Worm (Caenorhabditis elegans): ENCODE data around the gene srh-211.

srh-211 gene

DNA sequence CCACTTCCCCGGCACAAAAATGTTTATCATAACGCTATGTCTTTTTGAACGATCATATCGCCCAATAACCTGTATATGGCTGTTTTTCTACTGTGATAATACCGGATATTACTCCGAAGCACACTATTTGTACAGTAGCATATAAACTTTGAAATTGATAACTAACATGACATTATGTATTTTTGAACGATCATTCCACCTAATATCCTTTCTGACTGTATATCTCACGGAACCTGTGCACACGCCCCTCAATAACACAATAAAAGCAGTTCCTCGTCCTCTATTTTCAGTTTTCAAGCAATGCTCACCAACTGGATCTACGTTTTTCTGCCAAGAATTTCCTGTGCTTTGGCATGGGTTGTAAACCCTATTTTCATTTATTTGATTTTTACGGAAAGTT is 20.4 kb upstream of the srh-211 start, which contains the start of gene srj-40:
srj-40 (plus strand) TSS at position 301 of the 400 bp plus-strand sequence.
- no peak for TF ChIP-seq let-607 (tag; optimal IDR thresholded peaks at IDR 0.05)
- TF ChIP-seq snpc-1.1 (tag; optimal IDR thresholded peaks at IDR 0.05; ENCODE audit: insufficient read depth) = no peak
- no peak for TF ChIP-seq nhr-80 (tag; optimal IDR thresholded peaks at IDR 0.05)
- no peak for TF ChIP-seq F52B5.7 (tag; optimal IDR thresholded peaks at IDR 0.05)
- TF ChIP-seq F39B2.1 (GFP tag; IDR thresholded peaks at IDR 0.05) = no peak

- TF ChIP-seq lsy-27 (tag; optimal IDR thresholded peaks at IDR 0.05; ENCODE audit: borderline replicate concordance, insufficient read depth) (no peak), aptf-3 (GFP tag; IDR thresholded peaks at IDR 0.05) (no peak), B0035.1 (tag; optimal IDR thresholded peaks at IDR 0.05) (no peak), ceh-100 (GFP tag; IDR thresholded peaks at IDR 0.05) (no peak)
Measured at ce11 chrV:4094740-4095139, 13.6 kb upstream of the srh-211 start, which contains the start of gene nhr-181. nhr-181 (plus strand) TSS chrV:4095040.

DNA sequence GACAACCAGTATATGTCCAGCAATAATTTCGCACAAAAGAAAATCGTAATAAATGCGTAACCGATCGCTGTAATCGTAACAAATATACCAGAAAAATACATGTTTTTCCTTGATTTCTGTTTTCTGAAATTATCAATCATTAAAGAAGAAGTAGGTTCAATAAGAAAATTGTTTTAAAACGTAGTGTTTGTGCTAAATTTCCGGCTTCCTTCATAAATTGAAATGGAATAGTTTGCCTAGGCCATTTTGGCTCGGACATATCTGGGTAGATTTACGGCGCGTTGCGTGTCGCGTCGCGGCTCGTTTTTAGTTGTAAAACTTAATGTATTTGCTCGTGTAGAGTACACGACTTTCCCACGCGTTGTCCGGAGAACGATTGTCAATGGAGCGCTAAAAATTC is 1.8 kb upstream of the srh-211 start, which contains the start of gene F38H12.5:
F38H12.5 (minus strand) TSS at position 101 of the 400 bp plus-strand sequence.
- TF ChIP-seq sdz-38 (tag; optimal IDR thresholded peaks at IDR 0.05) (no peak), let-526 (GFP tag; IDR thresholded peaks at IDR 0.05) (no peak), dpff-1 (tag; optimal IDR thresholded peaks at IDR 0.05) (no peak), hmg-1.2 (GFP tag; IDR thresholded peaks at IDR 0.05) (no peak), atf-7 (tag; optimal IDR thresholded peaks at IDR 0.05) (no peak), lin-35 (GFP tag; optimal IDR thresholded peaks at IDR 0.05) (no peak), F22D6.2 (tag; optimal IDR thresholded peaks at IDR 0.05) (no peak), repo-1 (tag; optimal IDR thresholded peaks at IDR 0.05) (no peak), ekl-4 (GFP tag; IDR thresholded peaks at IDR 0.05) (no peak), pha-4 (tag; optimal IDR thresholded peaks at IDR 0.05) (no peak), chd-7 (tag; optimal IDR thresholded peaks at IDR 0.05) (no peak), Y53F4B.3 (GFP tag; IDR thresholded peaks at IDR 0.05) (no peak), K11D2.4 (GFP tag; IDR thresholded peaks at IDR 0.05) (no peak), F57A8.1 (GFP tag; optimal IDR thresholded peaks at IDR 0.05) (no peak), lsl-1 (GFP tag; optimal IDR thresholded peaks at IDR 0.05) (no peak), snpc-3.4 (tag; optimal IDR thresholded peaks at IDR 0.05) (no peak), nhr-80 (tag; optimal IDR thresholded peaks at IDR 0.05) (no peak)

- TF ChIP-seq nfya-2 (GFP tag; IDR thresholded peaks at IDR 0.05) (no peak), lsy-27 (tag; optimal IDR thresholded peaks at IDR 0.05; ENCODE audit: borderline replicate concordance, insufficient read depth) (no peak), him-1 (tag; optimal IDR thresholded peaks at IDR 0.05) (no peak), F37B4.10 (GFP tag; IDR thresholded peaks at IDR 0.05) (no peak), athp-1 (tag; optimal IDR thresholded peaks at IDR 0.05) (no peak), T07F8.4 (tag; optimal IDR thresholded peaks at IDR 0.05) (no peak), ceh-40 (GFP tag; IDR thresholded peaks at IDR 0.05) (no peak), ztf-25 (GFP tag; IDR thresholded peaks at IDR 0.05) (no peak), ets-4 (GFP tag; optimal IDR thresholded peaks at IDR 0.05) (no peak), bed-1 (GFP tag; IDR thresholded peaks at IDR 0.05) (no peak), F55B11.4 (tag; optimal IDR thresholded peaks at IDR 0.05; ENCODE audit: borderline replicate concordance, insufficient read depth) (no peak), ceh-100 (GFP tag; IDR thresholded peaks at IDR 0.05) (no peak), sea-2 (GFP tag; IDR thresholded peaks at IDR 0.05) (no peak), ztf-18 (tag; optimal IDR thresholded peaks at IDR 0.05) (no peak), sptf-2 (GFP tag; optimal IDR thresholded peaks at IDR 0.05) (no peak), hsf-1 (GFP tag; IDR thresholded peaks at IDR 0.05) (no peak), tbp1 (GFP tag; optimal IDR thresholded peaks at IDR 0.05) (no peak), pbrm-1 (GFP tag; IDR thresholded peaks at IDR 0.05) (no peak)
Measured at ce11 chrV:4080546-4080945, 637 bp downstream of the srh-211 start.
